Worm (Caenorhabditis elegans): ENCODE measurements around the gene sma-4.

- TF ChIP-seq nhr-77 (tag; optimal IDR thresholded peaks at IDR 0.05): no peak
- no peak for TF ChIP-seq efl-3 (GFP tag; optimal IDR thresholded peaks at IDR 0.05)
- TF ChIP-seq hlh-17 (GFP tag; optimal IDR thresholded peaks at IDR 0.05; ENCODE audit: borderline replicate concordance): no peak
- no peak for TF ChIP-seq egl-27 (tag; optimal IDR thresholded peaks at IDR 0.05)
- no peak for TF ChIP-seq ces-1 (GFP tag; optimal IDR thresholded peaks at IDR 0.05)
- TF ChIP-seq fkh-10 (GFP tag; optimal IDR thresholded peaks at IDR 0.05): no peak
- TF ChIP-seq nhr-20 (tag; optimal IDR thresholded peaks at IDR 0.05): no peak
- no peak for TF ChIP-seq nhr-84 (tag; optimal IDR thresholded peaks at IDR 0.05)
- no peak for TF ChIP-seq ama-1 (optimal IDR thresholded peaks at IDR 0.05)
- no peak for TF ChIP-seq snpc-4 (tag; optimal IDR thresholded peaks at IDR 0.05)
- no peak for TF ChIP-seq nhr-28 (tag; optimal IDR thresholded peaks at IDR 0.05)
- no peak for TF ChIP-seq hlh-4 (tag; optimal IDR thresholded peaks at IDR 0.05)
- TF ChIP-seq lin-39 (tag; optimal IDR thresholded peaks at IDR 0.05): no peak
These were observed 2.5 kb upstream of the sma-4 start for ce11 chrIII:5813501-5813900.
